Fruit fly (Drosophila melanogaster) whole organism, pupa: ENCODE measurements around the gene mtgo.

Experiments
- CG10348 ChIP-seq: fragments of 200-800 bp; sonication (Bioruptor generic); IDR thresholded peaks from 2 replicates; pipeline ENCODE4 v1.3.6; 2022; ENCODE audit warnings: missing biosample characterization, missing genetic modification characterization
- CG12605 ChIP-seq: fragments of 200-800 bp; sonication (Bioruptor generic); IDR thresholded peaks from 2 replicates; pipeline ENCODE4 v1.3.6; 2022; ENCODE audit warnings: missing biosample characterization, missing genetic modification characterization
- CG13204 ChIP-seq: fragments of 200-800 bp; sonication (Bioruptor generic); optimal IDR thresholded peaks from 2 replicates; lab custom pipeline; 2018; ENCODE audit warnings: missing biosample characterization, mild to moderate bottlenecking, missing genetic modification characterization, moderate library complexity
- CG14655 ChIP-seq: fragments of 200-800 bp; sonication (Bioruptor generic); optimal IDR thresholded peaks from 3 replicates; lab custom pipeline; 2017; ENCODE audit warnings: mild to moderate bottlenecking, missing biosample characterization, missing genetic modification reagents, missing genetic modification characterization
- CG15710 ChIP-seq: fragments of 200-800 bp; sonication (Bioruptor generic); optimal IDR thresholded peaks from 2 replicates; lab custom pipeline; 2018; ENCODE audit warnings: missing biosample characterization, mild to moderate bottlenecking, missing genetic modification characterization, moderate library complexity
- CG17806 ChIP-seq: fragments of 200-800 bp; sonication (Bioruptor generic); optimal IDR thresholded peaks from 2 replicates; lab custom pipeline; 2018; ENCODE audit warnings: missing biosample characterization, mild to moderate bottlenecking, missing genetic modification characterization, moderate library complexity
- CG32121 ChIP-seq: fragments of 200-800 bp; sonication (Bioruptor generic); IDR thresholded peaks from 2 replicates; pipeline ENCODE4 v1.3.6; 2022; ENCODE audit warnings: missing biosample characterization, missing genetic modification characterization
- CG34367 ChIP-seq: fragments of 200-800 bp; sonication (Bioruptor generic); optimal IDR thresholded peaks from 2 replicates; lab custom pipeline; 2018; ENCODE audit warnings: missing biosample characterization, mild to moderate bottlenecking, missing genetic modification characterization
- CG4496 ChIP-seq: fragments of 200-800 bp; sonication (Bioruptor generic); IDR thresholded peaks from 3 replicates; pipeline ENCODE4 v1.3.6; 2022; ENCODE audit warnings: missing biosample characterization, missing genetic modification characterization
- CG8159 ChIP-seq: fragments of 200-800 bp; sonication (Bioruptor generic); optimal IDR thresholded peaks from 3 replicates; lab custom pipeline; 2018; ENCODE audit warnings: missing biosample characterization, mild to moderate bottlenecking, missing genetic modification characterization, moderate library complexity
- CG8301 ChIP-seq: fragments of 200-800 bp; sonication (Bioruptor generic); optimal IDR thresholded peaks from 2 replicates; lab custom pipeline; 2018; ENCODE audit warnings: missing biosample characterization, mild to moderate bottlenecking, missing genetic modification characterization
- CG9948 ChIP-seq: fragments of 200-800 bp; sonication (Bioruptor generic); optimal IDR thresholded peaks from 2 replicates; lab custom pipeline; 2018; ENCODE audit warnings: missing biosample characterization, mild to moderate bottlenecking, missing genetic modification characterization, moderate library complexity
- D1 ChIP-seq: fragments of 200-800 bp; sonication (Bioruptor generic); optimal IDR thresholded peaks from 2 replicates; lab custom pipeline; 2018; ENCODE audit warnings: missing biosample characterization, mild to moderate bottlenecking, missing genetic modification characterization, moderate library complexity
- EcR ChIP-seq: fragments of 200-800 bp; sonication (Bioruptor generic); optimal IDR thresholded peaks from 3 replicates; lab custom pipeline; 2019; ENCODE audit warnings: missing biosample characterization, missing genetic modification characterization, mild to moderate bottlenecking, moderate library complexity, missing genetic modification reagents
- Ets98B ChIP-seq: fragments of 200-800 bp; sonication (Bioruptor generic); IDR thresholded peaks from 2 replicates; pipeline ENCODE4 v1.3.6; 2022; ENCODE audit warnings: missing biosample characterization, missing genetic modification characterization
- Pif1A ChIP-seq: fragments of 200-800 bp; sonication (Bioruptor generic); optimal IDR thresholded peaks from 3 replicates; lab custom pipeline; 2016; ENCODE audit warnings: missing biosample characterization, missing genetic modification characterization
- Pif1B ChIP-seq: fragments of 200-800 bp; sonication (Bioruptor generic); optimal IDR thresholded peaks from 3 replicates; lab custom pipeline; 2016; ENCODE audit warnings: missing biosample characterization, missing genetic modification characterization
- Snoo ChIP-seq: fragments of 200-800 bp; sonication (Bioruptor generic); optimal IDR thresholded peaks from 3 replicates; lab custom pipeline; 2017; ENCODE audit warnings: missing biosample characterization, mild to moderate bottlenecking, missing genetic modification characterization, inconsistent platforms
- fd96Ca ChIP-seq: fragments of 200-800 bp; sonication (Bioruptor generic); IDR thresholded peaks from 3 replicates; pipeline ENCODE4 v1.3.6; 2022; ENCODE audit warnings: missing biosample characterization, missing genetic modification characterization
- gl ChIP-seq: fragments of 200-800 bp; sonication (Bioruptor generic); optimal IDR thresholded peaks from 2 replicates; lab custom pipeline; 2018; ENCODE audit warnings: missing biosample characterization, mild to moderate bottlenecking, missing genetic modification characterization
- rn ChIP-seq: fragments of 200-800 bp; sonication (Bioruptor generic); IDR thresholded peaks from 2 replicates; pipeline ENCODE4 v1.3.6; 2022; ENCODE audit warnings: missing biosample characterization, missing genetic modification characterization

Gene mtgo

dm6 chr2L:16672290-16672689 lies 127.5 kb downstream of the mtgo start:
- TF ChIP-seq CG12605 (GFP tag; lab: Robert Waterston, UW) (no peak), rn (GFP tag; lab: Robert Waterston, UW) (no peak), D1 (tag; lab: Kevin White, UChicago) (no peak), Pif1B (GFP tag; lab: Kevin White, UChicago) (no peak), CG8301 (tag; lab: Kevin White, UChicago) (peak; percentile 55), CG14655 (peak; percentile 59), CG10348 (GFP tag; lab: Robert Waterston, UW) (peak; percentile 31; the same call in 1 of the 2 replicates), fd96Ca (GFP tag; lab: Robert Waterston, UW) (no peak), CG4496 (GFP tag; lab: Robert Waterston, UW) (peak; percentile 63), gl (no peak), Pif1A (GFP tag; lab: Kevin White, UChicago) (no peak), CG32121 (GFP tag; lab: Robert Waterston, UW) (peak; percentile 32; the same call in 1 of the 2 replicates), CG9948 (tag; lab: Kevin White, UChicago) (no peak), CG13204 (GFP tag; lab: Kevin White, UChicago) (no peak), EcR (GFP tag; lab: Kevin White, UChicago) (no peak), CG17806 (tag; lab: Kevin White, UChicago) (peak; percentile 48), CG34367 (peak; percentile 39), CG15710 (tag; lab: Kevin White, UChicago) (peak; percentile 50), CG8159 (tag; lab: Kevin White, UChicago) (peak; percentile 56), Ets98B (GFP tag; lab: Robert Waterston, UW) (peak; percentile 56), Snoo (no peak)

dm6 chr2L:16676651-16677359 lies 132.0 kb downstream of the mtgo start, which contains the start of the genes Trpgamma and her:
Trpgamma (minus strand) TSS chr2L:16676701.
her (plus strand) TSS chr2L:16677185.
- TF ChIP-seq EcR (GFP tag; lab: Kevin White, UChicago) (peak; percentile 77), CG10348 (GFP tag; lab: Robert Waterston, UW) (no peak), rn (GFP tag; lab: Robert Waterston, UW) (no peak), CG34367 (no peak), fd96Ca (GFP tag; lab: Robert Waterston, UW) (peak; percentile 65; the same call in 1 of the 3 replicates), CG13204 (GFP tag; lab: Kevin White, UChicago) (no peak), Ets98B (GFP tag; lab: Robert Waterston, UW) (no peak), CG4496 (GFP tag; lab: Robert Waterston, UW) (no peak), CG8159 (tag; lab: Kevin White, UChicago) (no peak), gl (no peak)

- no peak for TF ChIP-seq CG4496 (GFP tag; lab: Robert Waterston, UW)
- TF ChIP-seq CG10348 (GFP tag; lab: Robert Waterston, UW) = no peak
- no peak for TF ChIP-seq EcR (GFP tag; lab: Kevin White, UChicago)
- no peak for TF ChIP-seq CG32121 (GFP tag; lab: Robert Waterston, UW)
- TF ChIP-seq fd96Ca (GFP tag; lab: Robert Waterston, UW) = no peak
- no peak for TF ChIP-seq rn (GFP tag; lab: Robert Waterston, UW)
- no peak for TF ChIP-seq CG17806 (tag; lab: Kevin White, UChicago)
- no peak for TF ChIP-seq CG12605 (GFP tag; lab: Robert Waterston, UW)
- TF ChIP-seq Pif1B (GFP tag; lab: Kevin White, UChicago) = no peak
- no peak for TF ChIP-seq CG8301 (tag; lab: Kevin White, UChicago)
- no peak for TF ChIP-seq D1 (tag; lab: Kevin White, UChicago)
- no peak for TF ChIP-seq CG14655
- no peak for TF ChIP-seq CG34367
- no peak for TF ChIP-seq gl
- no peak for TF ChIP-seq CG13204 (GFP tag; lab: Kevin White, UChicago)
- no peak for TF ChIP-seq CG8159 (tag; lab: Kevin White, UChicago)
- TF ChIP-seq CG9948 (tag; lab: Kevin White, UChicago) = no peak
- no peak for TF ChIP-seq Snoo
- no peak for TF ChIP-seq Ets98B (GFP tag; lab: Robert Waterston, UW)
- no peak for TF ChIP-seq CG15710 (tag; lab: Kevin White, UChicago)
Observed at dm6 chr2L:16679073-16679472, 134.3 kb downstream of the mtgo start.

DNA sequence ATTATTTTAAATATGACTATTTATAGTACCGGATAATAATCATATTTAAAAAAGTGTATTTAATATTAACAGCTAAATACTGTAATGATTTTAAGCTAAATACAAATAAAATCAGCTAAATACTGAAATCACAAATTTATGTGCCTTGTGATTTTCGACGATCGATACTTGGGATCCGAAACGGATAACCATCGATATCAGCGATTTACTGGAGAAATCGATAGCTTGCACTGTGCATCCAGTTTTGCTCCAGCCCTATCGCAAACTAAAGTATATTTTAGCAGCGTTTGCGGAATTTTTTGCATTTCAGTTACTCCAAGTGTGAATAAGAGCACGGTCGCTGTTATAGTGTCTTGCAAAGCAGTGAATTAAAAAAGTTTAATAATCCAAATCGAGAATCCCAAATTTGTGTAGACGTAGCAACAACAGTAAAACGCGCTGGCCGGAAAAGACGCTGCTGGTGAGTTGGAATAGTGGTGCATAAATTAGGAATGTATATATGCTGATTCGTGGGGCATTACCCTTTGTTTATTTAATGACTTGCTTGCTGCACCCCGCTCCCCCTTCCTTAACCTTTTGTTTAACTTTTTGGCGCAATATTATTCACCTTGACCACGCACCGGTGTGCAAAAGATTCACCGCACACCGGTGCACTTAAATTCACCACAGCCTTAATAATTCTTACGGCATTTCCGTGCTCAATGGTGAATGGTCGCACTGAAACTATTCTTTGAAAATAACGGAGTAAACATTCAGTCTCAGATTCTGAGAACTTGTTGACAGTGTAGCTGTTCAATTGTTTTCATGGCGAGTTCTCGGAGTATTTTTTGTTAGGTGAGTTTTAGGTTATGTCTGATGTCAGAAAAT lies 135.2 kb downstream of the mtgo start, which contains the start of the genes grp and squ:
grp (plus strand) TSS at position 238 of the 867 bp plus-strand sequence.
squ (plus strand) TSS at position 238 of the 867 bp plus-strand sequence.
- TF ChIP-seq CG8159 (tag; lab: Kevin White, UChicago) (peak; percentile 14), CG9948 (tag; lab: Kevin White, UChicago) (no peak), CG32121 (GFP tag; lab: Robert Waterston, UW) (no peak), Pif1A (GFP tag; lab: Kevin White, UChicago) (no peak), CG12605 (GFP tag; lab: Robert Waterston, UW) (peak; percentile 22; the same call in 1 of the 2 replicates), rn (GFP tag; lab: Robert Waterston, UW) (no peak), fd96Ca (GFP tag; lab: Robert Waterston, UW) (no peak), Snoo (no peak), EcR (GFP tag; lab: Kevin White, UChicago) (peak; percentile 89), CG4496 (GFP tag; lab: Robert Waterston, UW) (0 out of 3 replicates have a peak, but pooled peaks have one; percentile 41), gl (peak; percentile 26), D1 (tag; lab: Kevin White, UChicago) (peak; percentile 1), CG34367 (no peak), CG8301 (tag; lab: Kevin White, UChicago) (no peak)
- TF ChIP-seq, all 21 proteins: peak for 6
